Worm (Caenorhabditis elegans): Measurements from ENCODE around the gene srg-4.

srg-4 gene

ce11 chrIII:6248064-6248687 is 13.7 kb downstream of the srg-4 start, which contains the start of the genes gen-1 and stt-3:
Gene gen-1 (minus strand): TSS chrIII:6248158.
Gene stt-3 (plus strand): TSS chrIII:6248637.
- no peak for TF ChIP-seq cog-1 (tag; optimal IDR thresholded peaks at IDR 0.05)
- TF ChIP-seq ztf-23 (GFP tag; IDR thresholded peaks at IDR 0.05): no peak
- TF ChIP-seq med-1 (GFP tag; optimal IDR thresholded peaks at IDR 0.05; ENCODE audit: insufficient read depth): no peak
- no peak for TF ChIP-seq T22C8.4 (GFP tag; IDR thresholded peaks at IDR 0.05)
- TF ChIP-seq ref-1 (GFP tag; conservative IDR thresholded peaks at IDR 0.05): no peak
- TF ChIP-seq tab-1 (GFP tag; IDR thresholded peaks at IDR 0.05): no peak
- TF ChIP-seq flt-1 (GFP tag; IDR thresholded peaks at IDR 0.05): no peak
- no peak for TF ChIP-seq klf-2 (GFP tag; conservative IDR thresholded peaks at IDR 0.05)
- TF ChIP-seq ztf-29 (GFP tag; IDR thresholded peaks at IDR 0.05): no peak

ce11 chrIII:6245728-6246127 is 16.2 kb downstream of the srg-4 start, which contains the start of gene bcas-2:
Gene bcas-2 (minus strand): TSS chrIII:6245828.
- no peak for TF ChIP-seq ref-1 (GFP tag; conservative IDR thresholded peaks at IDR 0.05)
- TF ChIP-seq ztf-23 (GFP tag; IDR thresholded peaks at IDR 0.05): no peak
- no peak for TF ChIP-seq flt-1 (GFP tag; IDR thresholded peaks at IDR 0.05)
- TF ChIP-seq T22C8.4 (GFP tag; IDR thresholded peaks at IDR 0.05): no peak
- TF ChIP-seq med-1 (GFP tag; optimal IDR thresholded peaks at IDR 0.05; ENCODE audit: insufficient read depth): no peak
- TF ChIP-seq tab-1 (GFP tag; IDR thresholded peaks at IDR 0.05): no peak
- TF ChIP-seq ztf-29 (GFP tag; IDR thresholded peaks at IDR 0.05): no peak
- no peak for TF ChIP-seq klf-2 (GFP tag; conservative IDR thresholded peaks at IDR 0.05)
- no peak for TF ChIP-seq cog-1 (tag; optimal IDR thresholded peaks at IDR 0.05)

DNA sequence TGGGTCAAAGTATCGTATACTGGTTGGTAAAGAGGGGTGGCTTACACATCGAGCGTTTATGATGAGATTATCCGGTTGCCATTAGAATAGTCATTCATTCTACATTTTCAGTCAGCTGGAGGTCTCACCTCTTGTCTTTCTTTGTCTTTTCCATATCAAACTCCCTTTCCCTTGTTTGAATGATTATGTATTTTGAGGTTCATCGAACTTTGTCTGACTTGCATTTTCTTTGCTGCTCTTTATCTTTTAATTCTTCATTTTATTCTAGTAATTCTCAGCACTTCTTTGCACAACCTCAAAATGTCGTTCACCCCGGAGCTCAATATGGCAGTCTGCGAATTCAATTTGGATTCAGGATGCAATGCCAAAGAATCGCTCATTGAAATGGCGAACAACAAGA is 21.4 kb downstream of the srg-4 start, which contains the start of gene T12A2.3:
T12A2.3 (plus strand) TSS at position 301 of the 400 bp plus-strand sequence.
- TF ChIP-seq ref-1 (GFP tag; conservative IDR thresholded peaks at IDR 0.05) (no peak), med-1 (GFP tag; optimal IDR thresholded peaks at IDR 0.05; ENCODE audit: insufficient read depth) (no peak), tab-1 (GFP tag; IDR thresholded peaks at IDR 0.05) (no peak)

DNA sequence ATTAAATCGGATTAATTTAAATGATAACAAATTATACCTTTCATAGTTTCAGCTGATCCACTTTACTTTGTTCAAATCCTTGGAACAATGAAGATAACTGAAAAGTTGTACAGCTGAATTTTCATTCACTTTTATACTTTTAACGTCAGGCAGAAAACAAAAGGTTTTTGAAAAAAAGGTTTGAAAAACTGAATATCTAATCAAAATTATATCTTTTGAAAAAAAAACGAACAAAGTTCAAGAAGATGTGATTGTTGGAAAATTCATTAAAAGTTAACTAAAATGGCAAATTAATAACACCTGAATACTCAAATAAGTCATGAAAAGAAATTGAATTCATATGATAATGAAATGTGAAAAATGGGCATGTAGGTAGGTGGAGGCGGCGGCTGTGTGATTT is 25.2 kb downstream of the srg-4 start, which contains the start of gene T12A2.21:
T12A2.21 (minus strand) TSS at position 101 of the 400 bp plus-strand sequence.
- no peak for TF ChIP-seq T22C8.4 (GFP tag; IDR thresholded peaks at IDR 0.05)
- TF ChIP-seq med-1 (GFP tag; optimal IDR thresholded peaks at IDR 0.05; ENCODE audit: insufficient read depth): no peak
- TF ChIP-seq ztf-23 (GFP tag; IDR thresholded peaks at IDR 0.05): no peak
- TF ChIP-seq flt-1 (GFP tag; IDR thresholded peaks at IDR 0.05): no peak
- TF ChIP-seq ref-1 (GFP tag; conservative IDR thresholded peaks at IDR 0.05): no peak
- no peak for TF ChIP-seq cog-1 (tag; optimal IDR thresholded peaks at IDR 0.05)
- no peak for TF ChIP-seq ztf-29 (GFP tag; IDR thresholded peaks at IDR 0.05)
- no peak for TF ChIP-seq klf-2 (GFP tag; conservative IDR thresholded peaks at IDR 0.05)
- no peak for TF ChIP-seq tab-1 (GFP tag; IDR thresholded peaks at IDR 0.05)

ce11 chrIII:6231880-6232279 is 30.0 kb downstream of the srg-4 start:
- no peak for TF ChIP-seq T22C8.4 (GFP tag; IDR thresholded peaks at IDR 0.05)
- no peak for TF ChIP-seq tab-1 (GFP tag; IDR thresholded peaks at IDR 0.05)
- TF ChIP-seq cog-1 (tag; optimal IDR thresholded peaks at IDR 0.05): no peak
- TF ChIP-seq klf-2 (GFP tag; conservative IDR thresholded peaks at IDR 0.05): no peak
- TF ChIP-seq flt-1 (GFP tag; IDR thresholded peaks at IDR 0.05): no peak
- TF ChIP-seq ref-1 (GFP tag; conservative IDR thresholded peaks at IDR 0.05): no peak
- TF ChIP-seq ztf-23 (GFP tag; IDR thresholded peaks at IDR 0.05): no peak
- no peak for TF ChIP-seq ztf-29 (GFP tag; IDR thresholded peaks at IDR 0.05)

DNA sequence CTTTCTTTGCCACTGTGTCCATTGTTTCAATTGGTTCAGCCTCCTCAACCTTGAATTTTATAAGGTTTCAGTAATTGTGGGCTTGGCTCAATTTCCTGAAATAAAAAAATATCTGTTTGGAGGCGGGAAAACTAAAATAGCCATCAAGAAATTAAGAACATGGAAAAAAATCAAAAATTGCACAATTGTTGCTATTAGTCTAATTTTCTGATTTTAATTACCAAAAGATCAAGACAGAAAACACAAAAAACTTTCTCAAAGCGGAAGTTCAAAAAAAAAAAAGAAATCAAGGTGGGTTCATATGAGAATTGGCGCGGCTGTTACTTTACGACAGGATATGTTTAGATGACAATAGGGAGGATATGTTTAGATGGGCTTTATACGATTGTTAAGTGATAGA is 31.0 kb downstream of the srg-4 start, which contains the start of gene esyt-2:
esyt-2 (minus strand) TSS at position 101 of the 400 bp plus-strand sequence.
- no peak for TF ChIP-seq ztf-29 (GFP tag; IDR thresholded peaks at IDR 0.05)

- no peak for TF ChIP-seq flt-1 (GFP tag; IDR thresholded peaks at IDR 0.05)
- TF ChIP-seq tab-1 (GFP tag; IDR thresholded peaks at IDR 0.05): no peak
- TF ChIP-seq ztf-23 (GFP tag; IDR thresholded peaks at IDR 0.05): no peak
- TF ChIP-seq ztf-29 (GFP tag; IDR thresholded peaks at IDR 0.05): no peak
- TF ChIP-seq klf-2 (GFP tag; conservative IDR thresholded peaks at IDR 0.05): no peak
- no peak for TF ChIP-seq ref-1 (GFP tag; conservative IDR thresholded peaks at IDR 0.05)
- no peak for TF ChIP-seq med-1 (GFP tag; optimal IDR thresholded peaks at IDR 0.05; ENCODE audit: insufficient read depth)
- no peak for TF ChIP-seq T22C8.4 (GFP tag; IDR thresholded peaks at IDR 0.05)
- TF ChIP-seq cog-1 (tag; optimal IDR thresholded peaks at IDR 0.05): no peak
Measured at ce11 chrIII:6221403-6221802, 40.5 kb downstream of the srg-4 start.

DNA sequence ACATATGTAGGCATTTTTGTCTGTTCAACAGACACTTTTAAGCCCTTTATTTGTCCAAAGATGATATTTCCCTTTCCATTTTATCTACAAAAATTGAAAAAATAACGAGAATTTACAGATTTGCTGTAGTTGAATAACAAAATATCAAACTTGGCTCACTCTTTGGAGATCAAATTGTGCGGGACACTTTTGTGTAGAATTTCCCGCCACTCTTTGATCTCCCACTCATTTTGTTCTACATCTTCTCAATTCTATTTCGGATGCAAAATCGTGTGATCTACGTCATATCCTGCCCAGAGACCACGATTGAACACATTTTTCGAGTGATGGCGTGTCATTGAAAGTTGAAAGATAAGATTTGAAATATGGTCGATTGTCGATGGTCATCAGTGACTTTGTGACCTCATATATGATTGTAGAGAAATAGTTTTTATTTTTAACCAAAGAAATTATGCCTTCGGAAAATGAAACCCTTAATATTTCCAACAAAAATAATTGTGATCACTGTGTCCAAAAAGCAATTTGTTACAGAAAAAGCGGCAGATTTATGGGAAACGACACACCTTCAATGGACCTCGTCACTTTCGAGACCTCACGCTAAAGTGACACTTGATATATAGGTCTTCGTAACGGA is 44.9 kb downstream of the srg-4 start, which contains the start of gene hot-4:
hot-4 (plus strand) TSS at position 584 of the 634 bp plus-strand sequence.
- TF ChIP-seq T22C8.4 (GFP tag; IDR thresholded peaks at IDR 0.05) (no peak), ztf-23 (GFP tag; IDR thresholded peaks at IDR 0.05) (no peak), ztf-29 (GFP tag; IDR thresholded peaks at IDR 0.05) (no peak), flt-1 (GFP tag; IDR thresholded peaks at IDR 0.05) (no peak), tab-1 (GFP tag; IDR thresholded peaks at IDR 0.05) (no peak), cog-1 (tag; optimal IDR thresholded peaks at IDR 0.05) (no peak), med-1 (GFP tag; optimal IDR thresholded peaks at IDR 0.05; ENCODE audit: insufficient read depth) (no peak), ref-1 (GFP tag; conservative IDR thresholded peaks at IDR 0.05) (no peak), klf-2 (GFP tag; conservative IDR thresholded peaks at IDR 0.05) (no peak)

DNA sequence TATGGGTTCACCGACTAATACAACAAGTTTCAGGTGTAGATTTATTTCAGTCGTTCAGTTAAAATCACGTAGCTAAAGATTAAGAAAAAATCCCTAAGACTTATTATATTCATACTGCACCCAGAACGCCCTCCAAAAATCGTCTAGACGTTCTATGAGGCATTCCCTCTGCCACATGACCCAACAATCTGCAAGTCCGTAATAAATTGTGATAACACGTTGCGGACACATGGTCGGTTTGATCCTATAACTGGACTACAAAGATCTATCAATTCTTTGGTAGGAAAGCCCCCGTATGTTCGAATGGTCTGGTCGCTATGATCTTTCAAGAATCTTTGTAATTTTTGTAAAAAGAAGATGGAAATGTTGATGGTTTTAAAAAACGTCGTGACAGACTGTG is 45.9 kb downstream of the srg-4 start:
- TF ChIP-seq med-1 (GFP tag; optimal IDR thresholded peaks at IDR 0.05; ENCODE audit: insufficient read depth) (no peak), ztf-29 (GFP tag; IDR thresholded peaks at IDR 0.05) (no peak), klf-2 (GFP tag; conservative IDR thresholded peaks at IDR 0.05) (no peak), flt-1 (GFP tag; IDR thresholded peaks at IDR 0.05) (no peak), tab-1 (GFP tag; IDR thresholded peaks at IDR 0.05) (no peak), ref-1 (GFP tag; conservative IDR thresholded peaks at IDR 0.05) (no peak), cog-1 (tag; optimal IDR thresholded peaks at IDR 0.05) (no peak), ztf-23 (GFP tag; IDR thresholded peaks at IDR 0.05) (no peak), T22C8.4 (GFP tag; IDR thresholded peaks at IDR 0.05) (no peak)

Measured in whole organism, midembryonic.